Worm (Caenorhabditis elegans) whole organism, L1 larva: Measurements from ENCODE around the gene ensh-1.

Experiments used
- C04F5.9 ChIP-seq: sonication (generic microtip); optimal IDR thresholded peaks from 2 replicates; lab custom pipeline; 2016; ENCODE audit warnings: missing genetic modification characterization, missing compliant biosample characterization
- Y116A8C.19 ChIP-seq: sonication (generic microtip); optimal IDR thresholded peaks from 2 replicates; lab custom pipeline; 2016; ENCODE audit warnings: missing compliant biosample characterization, missing genetic modification characterization, borderline replicate concordance
- blmp-1 ChIP-seq: fragments of 150-350 bp; optimal IDR thresholded peaks from 2 replicates; lab custom pipeline; 2014; ENCODE audit warnings: missing biosample characterization, missing genetic modification characterization
- ceh-90 ChIP-seq: sonication (generic microtip); optimal IDR thresholded peaks from 2 replicates; lab custom pipeline; 2016; ENCODE audit warnings: missing genetic modification characterization, missing compliant biosample characterization
- dsc-1 ChIP-seq: sonication (generic microtip); optimal IDR thresholded peaks from 2 replicates; lab custom pipeline; 2016; ENCODE audit warnings: mild to moderate bottlenecking, missing genetic modification characterization, missing compliant biosample characterization
- efl-1 ChIP-seq, 4 experiments: fragments of 150-350 bp; optimal IDR thresholded peaks in 3 of 4; peaks in 1 of 4; 1 replicate in 1 of 4; 2 replicates in 3 of 4; lab custom pipeline; 2014; ENCODE audit warnings: missing biosample characterization in 2 of 4, missing genetic modification characterization in 2 of 4, missing genetic modification reagents in 2 of 4
- elt-2 ChIP-seq: sonication (generic microtip); optimal IDR thresholded peaks from 2 replicates; lab custom pipeline; 2016; ENCODE audit warnings: missing genetic modification characterization, mild to moderate bottlenecking, inconsistent platforms, missing compliant biosample characterization, missing genetic modification reagents
- elt-3 ChIP-seq, 6 experiments: fragments of 150-350 bp in 1 of 6; sonication (generic microtip); optimal IDR thresholded peaks; 2 replicates each; lab custom pipeline; 2017 to 2018; ENCODE audit warnings: missing biosample characterization in 6 of 6, missing genetic modification characterization in 6 of 6, inconsistent platforms in 1 of 6
- ets-5 ChIP-seq: fragments of 200-800 bp; sonication (Bioruptor generic); IDR thresholded peaks from 2 replicates; pipeline ENCODE4 v1.3.6; 2022; ENCODE audit warnings: missing genetic modification characterization, missing compliant biosample characterization
- fkh-8 ChIP-seq: sonication (generic microtip); optimal IDR thresholded peaks from 2 replicates; lab custom pipeline; 2016; ENCODE audit warnings: mild to moderate bottlenecking, missing genetic modification characterization, missing compliant biosample characterization
- fos-1 ChIP-seq: fragments of 150-350 bp; optimal IDR thresholded peaks from 2 replicates; lab custom pipeline; 2014; ENCODE audit warnings: missing biosample characterization, missing genetic modification characterization
- grh-1 ChIP-seq: fragments of 200-800 bp; sonication (Bioruptor generic); IDR thresholded peaks from 2 replicates; pipeline ENCODE4 v1.3.6; 2022; ENCODE audit warnings: missing genetic modification reagents, missing genetic modification characterization, missing compliant biosample characterization
- hlh-17 ChIP-seq: fragments of 200-800 bp; sonication (Bioruptor generic); optimal IDR thresholded peaks from 2 replicates; lab custom pipeline; 2018; ENCODE audit warnings: missing genetic modification characterization, mild to moderate bottlenecking, missing compliant biosample characterization, moderate library complexity, borderline replicate concordance
- hpl-2 ChIP-seq: fragments of 150-350 bp; optimal IDR thresholded peaks from 2 replicates; lab custom pipeline; 2014; ENCODE audit warnings: missing biosample characterization, missing genetic modification reagents, missing genetic modification characterization
- jun-1 ChIP-seq: fragments of 150-350 bp; optimal IDR thresholded peaks from 2 replicates; lab custom pipeline; 2014; ENCODE audit warnings: missing biosample characterization, missing genetic modification reagents, missing genetic modification characterization
- lin-13 ChIP-seq: fragments of 150-350 bp; optimal IDR thresholded peaks from 2 replicates; lab custom pipeline; 2014; ENCODE audit warnings: missing biosample characterization, missing genetic modification reagents, missing genetic modification characterization
- lin-14 ChIP-seq: fragments of 200-800 bp; sonication (Bioruptor generic); optimal IDR thresholded peaks from 2 replicates; lab custom pipeline; 2018; ENCODE audit warnings: mild to moderate bottlenecking, missing genetic modification characterization, moderate library complexity, missing compliant biosample characterization
- lin-35 ChIP-seq, 2 experiments: fragments of 150-350 bp; optimal IDR thresholded peaks; 2 replicates each; lab custom pipeline; 2014; ENCODE audit warnings: missing biosample characterization in 2 of 2, missing genetic modification characterization in 2 of 2, missing genetic modification reagents in 2 of 2
- mab-9 ChIP-seq: fragments of 200-800 bp; sonication (Bioruptor generic); IDR thresholded peaks from 2 replicates; pipeline ENCODE4 v1.3.6; 2022; ENCODE audit warnings: missing genetic modification reagents, missing genetic modification characterization, missing compliant biosample characterization
- mef-2 ChIP-seq: fragments of 150-350 bp; optimal IDR thresholded peaks from 2 replicates; lab custom pipeline; 2014; ENCODE audit warnings: missing biosample characterization, missing genetic modification characterization
- mep-1 ChIP-seq: fragments of 150-350 bp; optimal IDR thresholded peaks from 2 replicates; lab custom pipeline; 2014; ENCODE audit warnings: missing biosample characterization, missing genetic modification characterization
- nhr-11 ChIP-seq: fragments of 150-350 bp; optimal IDR thresholded peaks from 2 replicates; lab custom pipeline; 2014; ENCODE audit warnings: missing biosample characterization, missing genetic modification characterization
- nhr-12 ChIP-seq: sonication (generic microtip); optimal IDR thresholded peaks from 2 replicates; lab custom pipeline; 2017; ENCODE audit warnings: missing biosample characterization, missing genetic modification characterization
- nhr-20 ChIP-seq: sonication (generic microtip); optimal IDR thresholded peaks from 2 replicates; lab custom pipeline; 2016; ENCODE audit warnings: mild to moderate bottlenecking, missing genetic modification characterization, missing compliant biosample characterization
- nhr-237 ChIP-seq: fragments of 150-350 bp; optimal IDR thresholded peaks from 2 replicates; lab custom pipeline; 2014; ENCODE audit warnings: missing biosample characterization, missing genetic modification characterization
- nhr-28 ChIP-seq: fragments of 150-350 bp; optimal IDR thresholded peaks from 2 replicates; lab custom pipeline; 2014; ENCODE audit warnings: missing biosample characterization, missing genetic modification characterization
- nhr-47 ChIP-seq: sonication (generic microtip); optimal IDR thresholded peaks from 2 replicates; lab custom pipeline; 2016; ENCODE audit warnings: mild to moderate bottlenecking, missing genetic modification characterization, moderate library complexity, missing compliant biosample characterization
- nhr-76 ChIP-seq: sonication (generic microtip); optimal IDR thresholded peaks from 2 replicates; lab custom pipeline; 2017; ENCODE audit warnings: missing biosample characterization, missing genetic modification characterization
- nhr-85 ChIP-seq: sonication (generic microtip); peaks from one replicate; lab custom pipeline; 2016; ENCODE audit warnings: missing genetic modification characterization, inconsistent platforms, missing compliant biosample characterization
- pag-3 ChIP-seq: sonication (generic microtip); optimal IDR thresholded peaks from 2 replicates; lab custom pipeline; 2017; ENCODE audit warnings: missing genetic modification characterization, mild to moderate bottlenecking, missing compliant biosample characterization, antibody characterized with exemption, borderline replicate concordance; ENCODE audit not compliant: insufficient read depth
- pqm-1 ChIP-seq: sonication (generic microtip); optimal IDR thresholded peaks from 3 replicates; lab custom pipeline; 2017; ENCODE audit warnings: missing biosample characterization, missing genetic modification characterization
- skn-1 ChIP-seq: fragments of 150-350 bp; optimal IDR thresholded peaks from 2 replicates; lab custom pipeline; 2014; ENCODE audit warnings: missing biosample characterization, missing genetic modification characterization
- snu-23 ChIP-seq: sonication (generic microtip); optimal IDR thresholded peaks from 2 replicates; lab custom pipeline; 2016; ENCODE audit warnings: missing genetic modification characterization, missing compliant biosample characterization
- sox-4 ChIP-seq: sonication (generic microtip); optimal IDR thresholded peaks from 2 replicates; lab custom pipeline; 2016; ENCODE audit warnings: missing genetic modification characterization, missing compliant biosample characterization
- sup-37 ChIP-seq: fragments of 200-800 bp; sonication (Bioruptor generic); optimal IDR thresholded peaks from 2 replicates; lab custom pipeline; 2018; ENCODE audit warnings: mild to moderate bottlenecking, missing genetic modification characterization, missing compliant biosample characterization
- tlp-1 ChIP-seq: fragments of 150-350 bp; optimal IDR thresholded peaks from 2 replicates; lab custom pipeline; 2014; ENCODE audit warnings: missing biosample characterization, missing genetic modification characterization
- unc-130 ChIP-seq: fragments of 150-350 bp; optimal IDR thresholded peaks from 2 replicates; lab custom pipeline; 2017; ENCODE audit warnings: missing biosample characterization, missing genetic modification characterization, inconsistent platforms
- vab-15 ChIP-seq: sonication (generic microtip); optimal IDR thresholded peaks from 2 replicates; lab custom pipeline; 2017; ENCODE audit warnings: missing genotype, mild to moderate bottlenecking, missing genetic modification characterization, missing compliant biosample characterization
- xbp-1 ChIP-seq: sonication (generic microtip); optimal IDR thresholded peaks from 2 replicates; lab custom pipeline; 2016; ENCODE audit warnings: missing genetic modification characterization, missing compliant biosample characterization
- zag-1 ChIP-seq: fragments of 150-350 bp; optimal IDR thresholded peaks from 2 replicates; lab custom pipeline; 2014; ENCODE audit warnings: missing biosample characterization, missing genetic modification characterization
- ztf-4 ChIP-seq: fragments of 150-350 bp; optimal IDR thresholded peaks from 2 replicates; lab custom pipeline; 2014; ENCODE audit warnings: missing biosample characterization, missing genetic modification characterization

ensh-1 gene

DNA sequence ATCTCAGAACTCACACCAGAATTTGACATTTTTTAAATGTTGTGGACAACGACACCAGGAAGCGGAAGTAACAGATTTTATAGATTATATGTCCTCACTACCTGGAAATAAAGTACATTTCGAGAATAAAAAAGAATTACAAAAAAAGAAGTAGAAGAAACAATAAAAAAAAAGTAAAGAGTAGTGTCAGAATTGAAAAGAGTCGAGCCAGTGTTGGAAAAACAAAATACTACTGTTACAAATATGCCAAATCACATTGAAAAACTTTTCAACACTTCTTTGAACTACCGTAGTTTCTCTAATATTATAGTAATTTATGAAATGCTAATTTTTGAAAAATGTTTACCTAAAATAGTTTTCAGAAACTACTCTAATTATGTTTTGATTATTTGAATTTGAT is 30.4 kb upstream of the ensh-1 start, which contains the start of gene C06E2.1:
Gene C06E2.1, minus strand, starts transcription at position 101 of the 400 bp plus-strand sequence.
- TF ChIP-seq sox-4 (tag; lab: Kevin White, UChicago) (no peak), nhr-76 (tag; lab: Kevin White, UChicago) (no peak), fkh-8 (tag; lab: Kevin White, UChicago) (peak; percentile 71)
- TF ChIP-seq, all 84 proteins: peak for 1

- TF ChIP-seq ztf-4, result no peak
- TF ChIP-seq jun-1 (tag; lab: Kevin White, UChicago), result no peak
- peak; percentile 53 for TF ChIP-seq blmp-1 (tag; lab: Kevin White, UChicago)
- TF ChIP-seq nhr-20 (tag; lab: Kevin White, UChicago), result no peak
- TF ChIP-seq nhr-28 (tag; lab: Kevin White, UChicago), result no peak
- TF ChIP-seq grh-1, result 0 out of 2 replicates have a peak, but pooled peaks have one; percentile 17
- no peak for TF ChIP-seq ceh-90
- no peak for TF ChIP-seq mab-9
- TF ChIP-seq fos-1 (tag; lab: Kevin White, UChicago), result no peak
- TF ChIP-seq unc-130 (tag; lab: Kevin White, UChicago), result no peak
- no peak for TF ChIP-seq hlh-17 (GFP tag; lab: Kevin White, UChicago)
- no peak for TF ChIP-seq elt-3 (tag; optimal IDR thresholded peaks at IDR 0.05; lab: Kevin White, UChicago)
- TF ChIP-seq lin-13 (GFP tag; lab: Kevin White, UChicago), result no peak
- no peak for TF ChIP-seq vab-15 (tag; lab: Kevin White, UChicago)
- TF ChIP-seq xbp-1, result no peak
- TF ChIP-seq elt-2 (tag; lab: Kevin White, UChicago), result no peak
- no peak for TF ChIP-seq skn-1 (tag; lab: Kevin White, UChicago)
- TF ChIP-seq pqm-1, result no peak
- no peak for TF ChIP-seq sup-37 (GFP tag; lab: Kevin White, UChicago)
- peak; percentile 27 for TF ChIP-seq mep-1 (tag; lab: Kevin White, UChicago)
- TF ChIP-seq lin-14 (GFP tag; lab: Kevin White, UChicago), result peak; percentile 48
- TF ChIP-seq zag-1, result no peak
- TF ChIP-seq nhr-237, result no peak
- no peak for TF ChIP-seq nhr-47
- TF ChIP-seq mef-2, result no peak
- TF ChIP-seq Y116A8C.19 (tag; lab: Kevin White, UChicago), result no peak
- TF ChIP-seq snu-23 (GFP tag; lab: Kevin White, UChicago), result no peak
- no peak for TF ChIP-seq nhr-11 (tag; lab: Kevin White, UChicago)
- TF ChIP-seq dsc-1 (tag; lab: Kevin White, UChicago), result no peak
- TF ChIP-seq ets-5 (GFP tag; lab: Robert Waterston, UW), result no peak
- TF ChIP-seq C04F5.9 (tag; lab: Kevin White, UChicago), result no peak
- peak; percentile 28 for TF ChIP-seq nhr-85 (tag; lab: Kevin White, UChicago)
- no peak for TF ChIP-seq hpl-2
- TF ChIP-seq nhr-12 (tag; lab: Kevin White, UChicago), result no peak
- no peak for TF ChIP-seq tlp-1
Observed at ce11 chrX:8875867-8876266, 29.3 kb upstream of the ensh-1 start.

- TF ChIP-seq pag-3 (tag; lab: Kevin White, UChicago), result no peak
- peak; percentile 23 for TF ChIP-seq snu-23 (GFP tag; lab: Kevin White, UChicago)
- TF ChIP-seq efl-1 (optimal IDR thresholded peaks at IDR 0.05; lab: Kevin White, UChicago), result no peak
- TF ChIP-seq efl-1 (GFP tag; optimal IDR thresholded peaks at IDR 0.05 in 1 of 2; lab: Kevin White, UChicago), result peak in 1 of 2 experiments; percentile 86
- peak; percentile 26 for TF ChIP-seq nhr-20 (tag; lab: Kevin White, UChicago)
- peak in 1 of 2 experiments; percentile 17 for TF ChIP-seq lin-35 (GFP tag; optimal IDR thresholded peaks at IDR 0.05; lab: Kevin White, UChicago)
Observed at ce11 chrX:8877162-8877561, 28.0 kb upstream of the ensh-1 start.
